Fruit fly (Drosophila melanogaster) whole organism, pupa: ENCODE results near the gene CG13003.

Experiments
- CG10348 ChIP-seq: fragments of 200-800 bp; sonication (Bioruptor generic); IDR thresholded peaks from 2 replicates; pipeline ENCODE4 v1.3.6; 2022; ENCODE audit warnings: missing biosample characterization, missing genetic modification characterization
- CG12605 ChIP-seq: fragments of 200-800 bp; sonication (Bioruptor generic); IDR thresholded peaks from 2 replicates; pipeline ENCODE4 v1.3.6; 2022; ENCODE audit warnings: missing biosample characterization, missing genetic modification characterization
- CG13204 ChIP-seq: fragments of 200-800 bp; sonication (Bioruptor generic); optimal IDR thresholded peaks from 2 replicates; lab custom pipeline; 2018; ENCODE audit warnings: missing biosample characterization, mild to moderate bottlenecking, missing genetic modification characterization, moderate library complexity
- CG14655 ChIP-seq: fragments of 200-800 bp; sonication (Bioruptor generic); optimal IDR thresholded peaks from 3 replicates; lab custom pipeline; 2017; ENCODE audit warnings: mild to moderate bottlenecking, missing biosample characterization, missing genetic modification reagents, missing genetic modification characterization
- CG15710 ChIP-seq: fragments of 200-800 bp; sonication (Bioruptor generic); optimal IDR thresholded peaks from 2 replicates; lab custom pipeline; 2018; ENCODE audit warnings: missing biosample characterization, mild to moderate bottlenecking, missing genetic modification characterization, moderate library complexity
- CG17806 ChIP-seq: fragments of 200-800 bp; sonication (Bioruptor generic); optimal IDR thresholded peaks from 2 replicates; lab custom pipeline; 2018; ENCODE audit warnings: missing biosample characterization, mild to moderate bottlenecking, missing genetic modification characterization, moderate library complexity
- CG32121 ChIP-seq: fragments of 200-800 bp; sonication (Bioruptor generic); IDR thresholded peaks from 2 replicates; pipeline ENCODE4 v1.3.6; 2022; ENCODE audit warnings: missing biosample characterization, missing genetic modification characterization
- CG34367 ChIP-seq: fragments of 200-800 bp; sonication (Bioruptor generic); optimal IDR thresholded peaks from 2 replicates; lab custom pipeline; 2018; ENCODE audit warnings: missing biosample characterization, mild to moderate bottlenecking, missing genetic modification characterization
- CG4496 ChIP-seq: fragments of 200-800 bp; sonication (Bioruptor generic); IDR thresholded peaks from 3 replicates; pipeline ENCODE4 v1.3.6; 2022; ENCODE audit warnings: missing biosample characterization, missing genetic modification characterization
- CG8159 ChIP-seq: fragments of 200-800 bp; sonication (Bioruptor generic); optimal IDR thresholded peaks from 3 replicates; lab custom pipeline; 2018; ENCODE audit warnings: missing biosample characterization, mild to moderate bottlenecking, missing genetic modification characterization, moderate library complexity
- CG8301 ChIP-seq: fragments of 200-800 bp; sonication (Bioruptor generic); optimal IDR thresholded peaks from 2 replicates; lab custom pipeline; 2018; ENCODE audit warnings: missing biosample characterization, mild to moderate bottlenecking, missing genetic modification characterization
- CG9948 ChIP-seq: fragments of 200-800 bp; sonication (Bioruptor generic); optimal IDR thresholded peaks from 2 replicates; lab custom pipeline; 2018; ENCODE audit warnings: missing biosample characterization, mild to moderate bottlenecking, missing genetic modification characterization, moderate library complexity
- D1 ChIP-seq: fragments of 200-800 bp; sonication (Bioruptor generic); optimal IDR thresholded peaks from 2 replicates; lab custom pipeline; 2018; ENCODE audit warnings: missing biosample characterization, mild to moderate bottlenecking, missing genetic modification characterization, moderate library complexity
- EcR ChIP-seq: fragments of 200-800 bp; sonication (Bioruptor generic); optimal IDR thresholded peaks from 3 replicates; lab custom pipeline; 2019; ENCODE audit warnings: missing biosample characterization, missing genetic modification characterization, mild to moderate bottlenecking, moderate library complexity, missing genetic modification reagents
- Ets98B ChIP-seq: fragments of 200-800 bp; sonication (Bioruptor generic); IDR thresholded peaks from 2 replicates; pipeline ENCODE4 v1.3.6; 2022; ENCODE audit warnings: missing biosample characterization, missing genetic modification characterization
- Pif1A ChIP-seq: fragments of 200-800 bp; sonication (Bioruptor generic); optimal IDR thresholded peaks from 3 replicates; lab custom pipeline; 2016; ENCODE audit warnings: missing biosample characterization, missing genetic modification characterization
- Pif1B ChIP-seq: fragments of 200-800 bp; sonication (Bioruptor generic); optimal IDR thresholded peaks from 3 replicates; lab custom pipeline; 2016; ENCODE audit warnings: missing biosample characterization, missing genetic modification characterization
- Snoo ChIP-seq: fragments of 200-800 bp; sonication (Bioruptor generic); optimal IDR thresholded peaks from 3 replicates; lab custom pipeline; 2017; ENCODE audit warnings: missing biosample characterization, mild to moderate bottlenecking, missing genetic modification characterization, inconsistent platforms
- fd96Ca ChIP-seq: fragments of 200-800 bp; sonication (Bioruptor generic); IDR thresholded peaks from 3 replicates; pipeline ENCODE4 v1.3.6; 2022; ENCODE audit warnings: missing biosample characterization, missing genetic modification characterization
- gl ChIP-seq: fragments of 200-800 bp; sonication (Bioruptor generic); optimal IDR thresholded peaks from 2 replicates; lab custom pipeline; 2018; ENCODE audit warnings: missing biosample characterization, mild to moderate bottlenecking, missing genetic modification characterization
- rn ChIP-seq: fragments of 200-800 bp; sonication (Bioruptor generic); IDR thresholded peaks from 2 replicates; pipeline ENCODE4 v1.3.6; 2022; ENCODE audit warnings: missing biosample characterization, missing genetic modification characterization

Gene CG13003

DNA sequence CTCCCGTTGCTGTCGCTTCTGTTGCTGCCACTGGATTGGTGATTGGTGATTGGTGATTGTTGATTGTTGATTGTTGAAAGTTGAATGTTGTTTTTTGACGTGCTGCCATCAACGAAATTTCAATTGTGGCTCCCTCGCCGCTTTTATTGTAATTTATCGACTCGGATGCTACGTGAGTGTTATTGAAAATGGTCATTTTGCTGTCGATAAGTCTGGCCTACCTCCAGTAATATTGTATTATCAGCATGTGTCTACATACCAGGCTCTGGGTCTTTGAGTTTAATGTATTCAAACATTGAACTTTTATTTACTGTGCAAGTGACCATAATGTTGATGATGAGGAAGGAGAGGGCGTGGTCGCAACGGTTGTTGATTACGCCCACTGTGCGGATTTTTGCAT, 26.1 kb upstream of the CG13003 start:
- TF ChIP-seq CG14655 (GFP tag; lab: Kevin White, UChicago) (no peak), fd96Ca (GFP tag; lab: Robert Waterston, UW) (no peak), CG8301 (tag; lab: Kevin White, UChicago) (no peak), gl (tag; lab: Kevin White, UChicago) (no peak), CG32121 (no peak), CG10348 (no peak), EcR (no peak), CG4496 (no peak), CG12605 (GFP tag; lab: Robert Waterston, UW) (no peak), D1 (tag; lab: Kevin White, UChicago) (no peak), Snoo (tag; lab: Kevin White, UChicago) (no peak), CG13204 (no peak), Pif1A (GFP tag; lab: Kevin White, UChicago) (no peak)

DNA sequence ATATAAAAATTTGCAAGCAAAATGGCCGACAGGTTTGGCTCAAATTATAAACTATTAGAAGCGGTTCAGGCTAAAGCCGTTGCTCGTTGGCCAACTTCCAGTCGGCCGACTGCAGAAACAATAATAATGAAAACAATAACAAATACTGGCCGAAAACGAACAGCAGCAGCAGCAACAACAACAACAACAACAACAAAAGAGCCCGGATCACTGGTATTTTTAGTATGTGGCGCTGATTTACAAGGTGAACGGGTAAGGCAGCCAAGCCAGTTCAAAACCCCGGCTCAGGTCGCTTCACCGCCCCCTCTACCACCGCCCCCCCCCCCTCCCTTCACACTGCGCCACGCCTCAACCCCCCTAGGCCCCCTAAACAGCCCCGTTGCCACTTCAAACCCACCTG, 23.9 kb upstream of the CG13003 start:
- TF ChIP-seq EcR (peak; percentile 60), CG8159 (no peak), CG13204 (no peak), Pif1A (GFP tag; lab: Kevin White, UChicago) (no peak), CG32121 (0 out of 2 replicates have a peak, but pooled peaks have one; percentile 1)

DNA sequence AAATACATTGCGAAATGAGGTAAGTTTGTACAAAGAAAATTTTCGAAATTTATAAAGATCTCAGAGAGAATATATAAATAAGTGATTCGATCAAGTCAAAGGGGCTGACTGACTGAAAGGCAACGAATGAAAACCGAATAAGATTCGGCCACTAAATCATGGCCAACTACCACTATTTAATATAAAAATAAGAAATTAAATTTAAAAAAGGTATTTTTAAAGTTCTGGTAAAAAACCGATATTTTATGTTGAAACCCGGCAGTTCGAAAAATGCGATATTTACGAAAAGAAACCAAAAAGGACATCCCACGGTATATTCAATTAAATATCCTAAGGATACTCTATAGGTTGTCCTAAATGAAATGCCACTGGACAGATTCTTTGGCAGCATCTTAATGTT, 20.7 kb upstream of the CG13003 start, which contains the start of gene CG33252:
Gene CG33252, minus strand, starts transcription at position 101 of the 400 bp plus-strand sequence.
- TF ChIP-seq CG4496 (no peak), CG8159 (no peak), rn (no peak)

- TF ChIP-seq CG17806 (tag; lab: Kevin White, UChicago), result no peak
- no peak for TF ChIP-seq CG15710
- TF ChIP-seq CG9948 (tag; lab: Kevin White, UChicago), result no peak
- TF ChIP-seq, all 21 proteins: peak for 0
Observed at dm6 chrX:16893034-16893433, 16.7 kb upstream of the CG13003 start.

- TF ChIP-seq Ets98B (GFP tag; lab: Robert Waterston, UW) (no peak), D1 (tag; lab: Kevin White, UChicago) (no peak), fd96Ca (GFP tag; lab: Robert Waterston, UW) (0 out of 3 replicates have a peak, but pooled peaks have one; percentile 14), CG15710 (no peak), CG4496 (no peak), CG17806 (tag; lab: Kevin White, UChicago) (no peak)
Observed at dm6 chrX:16890599-16890998, 14.3 kb upstream of the CG13003 start.

DNA sequence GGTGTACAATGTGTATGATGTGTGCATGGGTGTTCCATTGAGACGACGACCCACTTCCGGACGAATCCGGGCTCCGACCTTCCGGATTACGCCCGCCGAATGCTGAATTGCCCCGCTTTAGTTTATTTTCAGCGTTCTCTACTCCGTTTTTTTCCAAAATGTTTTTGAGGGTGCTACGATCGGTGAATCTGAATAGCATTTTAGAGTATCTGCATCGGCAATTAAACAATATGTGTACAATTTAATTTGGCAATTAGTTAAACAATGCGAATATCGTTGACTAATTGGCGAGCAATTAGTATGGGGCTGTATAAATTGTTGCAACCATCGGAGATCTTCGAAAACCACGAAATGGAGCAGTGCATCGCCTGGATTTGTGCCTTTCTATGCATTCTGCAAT, 13.2 kb upstream of the CG13003 start, which contains the start of gene CG13002:
Gene CG13002, plus strand, starts transcription at position 301 of the 400 bp plus-strand sequence.
- TF ChIP-seq CG4496, result no peak
- no peak for TF ChIP-seq Ets98B (GFP tag; lab: Robert Waterston, UW)
- no peak for TF ChIP-seq CG34367 (tag; lab: Kevin White, UChicago)
- TF ChIP-seq Pif1B (GFP tag; lab: Kevin White, UChicago), result no peak
- TF ChIP-seq D1 (tag; lab: Kevin White, UChicago), result no peak
- no peak for TF ChIP-seq fd96Ca (GFP tag; lab: Robert Waterston, UW)
- TF ChIP-seq CG17806 (tag; lab: Kevin White, UChicago), result no peak
- TF ChIP-seq CG14655 (GFP tag; lab: Kevin White, UChicago), result no peak
- TF ChIP-seq rn, result no peak
- TF ChIP-seq CG10348, result no peak
- no peak for TF ChIP-seq CG8159
- TF ChIP-seq gl (tag; lab: Kevin White, UChicago), result no peak
- no peak for TF ChIP-seq CG13204
- TF ChIP-seq CG15710, result no peak
- TF ChIP-seq Pif1A (GFP tag; lab: Kevin White, UChicago), result no peak
- TF ChIP-seq CG12605 (GFP tag; lab: Robert Waterston, UW), result no peak
- TF ChIP-seq Snoo (tag; lab: Kevin White, UChicago), result no peak
- TF ChIP-seq, all 21 proteins: peak for 0

DNA sequence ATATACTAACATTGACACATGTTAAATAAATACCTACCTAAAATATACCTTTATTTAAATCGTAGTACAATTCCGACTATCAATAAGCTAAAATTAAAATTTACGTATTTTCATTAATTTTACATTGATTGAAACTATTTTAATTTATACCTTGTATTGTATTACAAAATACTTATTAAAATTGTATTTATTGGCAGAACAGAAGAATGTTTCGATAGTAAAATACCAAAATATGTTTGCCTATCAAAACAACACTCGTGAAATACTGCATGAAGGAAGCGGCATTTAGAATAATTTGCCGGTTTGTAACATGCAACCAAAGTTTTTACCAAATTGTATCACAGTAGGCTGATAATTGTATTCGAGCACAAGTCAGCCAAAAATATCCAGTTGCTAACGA, 10.2 kb upstream of the CG13003 start, which contains the start of the genes DENR and CG4880:
Gene DENR, minus strand, starts transcription at position 10 of the 400 bp plus-strand sequence.
Gene CG4880, plus strand, starts transcription at position 268 of the 400 bp plus-strand sequence.
- TF ChIP-seq CG9948 (tag; lab: Kevin White, UChicago) (no peak), CG8301 (tag; lab: Kevin White, UChicago) (no peak), CG14655 (GFP tag; lab: Kevin White, UChicago) (no peak), EcR (no peak), CG15710 (no peak), rn (no peak), Snoo (tag; lab: Kevin White, UChicago) (no peak), Pif1B (GFP tag; lab: Kevin White, UChicago) (no peak), Ets98B (GFP tag; lab: Robert Waterston, UW) (no peak), CG13204 (no peak), CG4496 (no peak), CG8159 (no peak), CG12605 (GFP tag; lab: Robert Waterston, UW) (no peak), gl (tag; lab: Kevin White, UChicago) (no peak), CG10348 (no peak), CG32121 (no peak), D1 (tag; lab: Kevin White, UChicago) (no peak), fd96Ca (GFP tag; lab: Robert Waterston, UW) (no peak), Pif1A (GFP tag; lab: Kevin White, UChicago) (no peak)
- TF ChIP-seq, all 21 proteins: peak for 0
